Fruit fly (Drosophila melanogaster): ENCODE results near the gene CG17026.
A peak's percentile ranks its signal among the peaks of the same experiment; 100 is the strongest.

The CG17026 gene

dm6 chr3L:16001164-16001679 lies 26.1 kb downstream of the CG17026 start (continued):
- TF ChIP-seq CG17912 (GFP tag; optimal IDR thresholded peaks at IDR 0.05), result no peak
- no peak for TF ChIP-seq Dp (GFP tag; optimal IDR thresholded peaks at IDR 0.05)
- TF ChIP-seq CG7987 (GFP tag; optimal IDR thresholded peaks at IDR 0.05), result no peak
- peak; percentile 85 for TF ChIP-seq CG9932 (GFP tag; IDR thresholded peaks at IDR 0.05)
- peak; percentile 83 for TF ChIP-seq CoRest (tag; optimal IDR thresholded peaks at IDR 0.05)
- no peak for TF ChIP-seq hb (GFP tag; IDR thresholded peaks at IDR 0.05; ENCODE audit: partially characterized antibody)
- TF ChIP-seq sima (GFP tag; optimal IDR thresholded peaks at IDR 0.05), result peak; percentile 48
- peak; percentile 80; the same call in 1 of the 2 replicates for TF ChIP-seq CG32532 (GFP tag; IDR thresholded peaks at IDR 0.05)
- peak; percentile 95 for TF ChIP-seq CG2120 (GFP tag; optimal IDR thresholded peaks at IDR 0.05)
- TF ChIP-seq CG9609 (GFP tag; optimal IDR thresholded peaks at IDR 0.05), result peak; percentile 75
- no peak; the same call in 1 of the 2 replicates for TF ChIP-seq sisA (GFP tag; IDR thresholded peaks at IDR 0.05)
- peak; percentile 87 for TF ChIP-seq scrt (GFP tag; optimal IDR thresholded peaks at IDR 0.05)
- peak; percentile 67 for TF ChIP-seq CG4328 (GFP tag; optimal IDR thresholded peaks at IDR 0.05)
- no peak for TF ChIP-seq CG2199 (GFP tag; IDR thresholded peaks at IDR 0.05)
- peak; percentile 72 for TF ChIP-seq CG15514 (GFP tag; optimal IDR thresholded peaks at IDR 0.05)
- no peak for TF ChIP-seq Kr (GFP tag; optimal IDR thresholded peaks at IDR 0.05)
- TF ChIP-seq lov (optimal IDR thresholded peaks at IDR 0.05), result no peak
- no peak for TF ChIP-seq lov (GFP tag; IDR thresholded peaks at IDR 0.05)
- TF ChIP-seq CG13296 (GFP tag; optimal IDR thresholded peaks at IDR 0.05), result peak; percentile 88
- TF ChIP-seq CG42726 (GFP tag; IDR thresholded peaks at IDR 0.05; ENCODE audit: partially characterized antibody), result no peak
- peak; percentile 64 for TF ChIP-seq bab2 (GFP tag; optimal IDR thresholded peaks at IDR 0.05)
- TF ChIP-seq Asciz (GFP tag; optimal IDR thresholded peaks at IDR 0.05), result peak; percentile 22
- no peak for TF ChIP-seq CG6254 (GFP tag; optimal IDR thresholded peaks at IDR 0.05)
- TF ChIP-seq sens-2 (GFP tag; IDR thresholded peaks at IDR 0.05), result no peak
- peak; percentile 91 for TF ChIP-seq Hand (GFP tag; optimal IDR thresholded peaks at IDR 0.05)
- peak; percentile 83 for TF ChIP-seq HmgZ (tag; optimal IDR thresholded peaks at IDR 0.05)
- TF ChIP-seq CG3726 (GFP tag; IDR thresholded peaks at IDR 0.05), result no peak
- peak; percentile 60 for TF ChIP-seq pb (GFP tag; optimal IDR thresholded peaks at IDR 0.05)
- TF ChIP-seq repo (GFP tag; optimal IDR thresholded peaks at IDR 0.05), result peak; percentile 71
- no peak for TF ChIP-seq Tbp (GFP tag; optimal IDR thresholded peaks at IDR 0.05)
- peak; percentile 42 for TF ChIP-seq CG3163 (GFP tag; optimal IDR thresholded peaks at IDR 0.05)
- TF ChIP-seq amos (GFP tag; IDR thresholded peaks at IDR 0.05; ENCODE audit: partially characterized antibody), result no peak
- TF ChIP-seq tup (GFP tag; optimal IDR thresholded peaks at IDR 0.05), result peak; percentile 30
- TF ChIP-seq Antp (GFP tag; optimal IDR thresholded peaks at IDR 0.05), result peak; percentile 64
- peak; percentile 65; the same call in 1 of the 2 replicates for TF ChIP-seq klu (GFP tag; IDR thresholded peaks at IDR 0.05)
- TF ChIP-seq CG12391 (tag; optimal IDR thresholded peaks at IDR 0.05), result peak; percentile 72
- TF ChIP-seq Elba2 (GFP tag; optimal IDR thresholded peaks at IDR 0.05), result no peak
- no peak for TF ChIP-seq CG7963 (GFP tag; IDR thresholded peaks at IDR 0.05; ENCODE audit: partially characterized antibody)
- TF ChIP-seq lmd (GFP tag; IDR thresholded peaks at IDR 0.05), result peak; percentile 82; the same call in 1 of the 2 replicates
- TF ChIP-seq Oli (tag; optimal IDR thresholded peaks at IDR 0.05), result peak; percentile 81
- peak; percentile 86 for TF ChIP-seq sug (tag; optimal IDR thresholded peaks at IDR 0.05)
- peak; percentile 46; the same call in 1 of the 2 replicates for TF ChIP-seq CG4730 (GFP tag; IDR thresholded peaks at IDR 0.05)
- TF ChIP-seq CG4617 (GFP tag; optimal IDR thresholded peaks at IDR 0.05; ENCODE audit: borderline replicate concordance), result peak; percentile 3
- TF ChIP-seq Eip74EF (GFP tag; optimal IDR thresholded peaks at IDR 0.05), result peak in 1 of 2 experiments; percentile 77
- no peak for TF ChIP-seq nom (GFP tag; optimal IDR thresholded peaks at IDR 0.05)
- no peak for TF ChIP-seq CG30431 (GFP tag; optimal IDR thresholded peaks at IDR 0.05)
- TF ChIP-seq ems (GFP tag; optimal IDR thresholded peaks at IDR 0.05), result peak; percentile 57
- TF ChIP-seq Stat92E (GFP tag; optimal IDR thresholded peaks at IDR 0.05), result no peak
- TF ChIP-seq CG17328 (GFP tag; IDR thresholded peaks at IDR 0.05), result peak; percentile 36; the same call in 1 of the 2 replicates

All from whole organism, embryonic.